Worm (Caenorhabditis elegans) whole organism, midembryonic: ENCODE results near the gene ZC262.4.

Experiments
- flt-1 ChIP-seq: fragments of 200-800 bp; sonication (Bioruptor generic); IDR thresholded peaks from 2 replicates; pipeline ENCODE4 v1.3.6; 2022; ENCODE audit warnings: missing genetic modification characterization, missing compliant biosample characterization
- klf-2 ChIP-seq: fragments of 200-800 bp; sonication (Bioruptor generic); conservative IDR thresholded peaks from 2 replicates; pipeline ENCODE4 v1.3.6; 2022; ENCODE audit warnings: missing genetic modification reagents, missing genetic modification characterization, missing compliant biosample characterization
- med-1 ChIP-seq: sonication (generic microtip); optimal IDR thresholded peaks from 2 replicates; lab custom pipeline; 2017; ENCODE audit warnings: missing genetic modification characterization, mild to moderate bottlenecking, missing compliant biosample characterization, antibody characterized with exemption, missing genetic modification reagents; ENCODE audit not compliant: insufficient read depth
- ref-1 ChIP-seq: fragments of 200-800 bp; sonication (Bioruptor generic); conservative IDR thresholded peaks from 2 replicates; pipeline ENCODE4 v1.3.6; 2022; ENCODE audit warnings: missing genetic modification reagents, missing genetic modification characterization, missing compliant biosample characterization
- tab-1 ChIP-seq: fragments of 200-800 bp; sonication (Bioruptor generic); IDR thresholded peaks from 2 replicates; pipeline ENCODE4 v1.3.6; 2022; ENCODE audit warnings: missing genetic modification characterization, missing compliant biosample characterization
- ztf-23 ChIP-seq: fragments of 200-800 bp; sonication (Bioruptor generic); IDR thresholded peaks from 2 replicates; pipeline ENCODE4 v1.3.6; 2022; ENCODE audit warnings: missing genetic modification reagents, missing genetic modification characterization, missing compliant biosample characterization

- no peak for TF ChIP-seq ref-1 (GFP tag; lab: Robert Waterston, UW)
- TF ChIP-seq flt-1 = no peak
- TF ChIP-seq klf-2 (GFP tag; lab: Robert Waterston, UW) = no peak
- no peak for TF ChIP-seq tab-1
- TF ChIP-seq ztf-23 (GFP tag; lab: Robert Waterston, UW) = no peak
- no peak for TF ChIP-seq med-1 (GFP tag; lab: Kevin White, UChicago)
These were observed 29.1 kb upstream of the ZC262.4 start, which contains the start of gene R05D3.3 for ce11 chrIII:8363253-8364061.
